Fruit fly (Drosophila melanogaster): ENCODE data around the gene Gpdh3.

DNA sequence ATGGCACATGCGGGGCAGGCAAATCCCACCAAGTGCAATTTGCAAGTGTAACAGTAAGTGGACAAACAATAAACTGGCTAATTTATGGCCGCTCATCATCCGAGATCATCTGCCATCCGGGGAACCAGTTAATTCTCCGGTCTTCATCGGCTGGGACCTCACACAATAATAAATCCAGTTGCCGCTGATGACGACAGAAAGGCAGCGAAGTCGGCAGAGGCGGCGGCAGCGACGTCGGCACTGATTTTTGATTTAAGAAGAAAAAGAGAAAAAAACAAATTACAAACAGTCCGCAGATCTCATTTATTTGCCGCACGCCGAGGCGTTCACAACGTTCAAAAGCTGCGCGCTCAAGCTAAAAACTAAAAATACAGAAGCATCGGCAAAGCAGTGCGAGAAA lies 20.5 kb downstream of the Gpdh3 start, which contains the start of gene CG13856:
- no peak for TF ChIP-seq Smox (GFP tag; optimal IDR thresholded peaks at IDR 0.05)
- no peak for TF ChIP-seq Gug (GFP tag; IDR thresholded peaks at IDR 0.05)
- no peak for TF ChIP-seq CG1621 (tag; optimal IDR thresholded peaks at IDR 0.05)

All from whole organism, prepupa.